Worm (Caenorhabditis elegans): Measurements from ENCODE around the gene sup-12.

DNA sequence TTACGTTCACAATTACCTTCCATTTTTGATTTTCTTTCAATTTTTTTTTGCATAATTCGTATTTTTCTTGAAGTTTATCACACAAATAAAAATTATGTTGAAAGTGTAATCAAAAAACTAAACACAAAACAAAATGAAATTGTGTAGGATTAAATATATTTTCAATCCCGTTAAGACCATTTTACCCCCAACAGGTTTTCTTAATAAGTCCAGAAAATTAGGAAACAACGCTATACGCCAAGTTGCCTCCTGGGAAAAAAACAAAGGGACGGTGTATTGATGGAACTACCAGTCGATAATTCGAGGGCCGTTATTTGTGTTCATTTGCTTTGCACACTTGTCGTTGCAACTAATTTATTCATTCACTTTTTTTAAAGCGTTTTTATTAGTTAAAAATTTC lies 15.3 kb downstream of the sup-12 start:
- no peak for TF ChIP-seq him-1 (tag; optimal IDR thresholded peaks at IDR 0.05)
- TF ChIP-seq W03F9.2 (tag; optimal IDR thresholded peaks at IDR 0.05): no peak
- TF ChIP-seq dao-5 (tag; optimal IDR thresholded peaks at IDR 0.05): no peak

All from whole organism, L4/young adult.